Worm (Caenorhabditis elegans): ENCODE measurements around the gene F21C10.1.
A peak's percentile ranks its signal among the peaks of the same experiment; 100 is the strongest.

The F21C10.1 gene

ce11 chrV:9175218-9175837, 43.2 kb downstream of the F21C10.1 start, which contains the start of gene spas-1:
Gene spas-1, plus strand, starts transcription at chrV:9175789.
- TF ChIP-seq ceh-82 (tag; optimal IDR thresholded peaks at IDR 0.05) (no peak), F10B5.3 (tag; optimal IDR thresholded peaks at IDR 0.05) (no peak), mdl-1 (tag; optimal IDR thresholded peaks at IDR 0.05) (peak in 1 of 2 experiments; percentile 35), egl-43 (GFP tag; IDR thresholded peaks at IDR 0.05) (no peak), hmg-1.1 (GFP tag; IDR thresholded peaks at IDR 0.05) (peak; percentile 65), zip-2 (tag; optimal IDR thresholded peaks at IDR 0.05) (peak; percentile 54), lsy-2 (tag; optimal IDR thresholded peaks at IDR 0.05) (peak; percentile 69 to 93), nhr-6 (tag; optimal IDR thresholded peaks at IDR 0.05) (peak; percentile 83), hlh-11 (tag; optimal IDR thresholded peaks at IDR 0.05) (peak; percentile 80), aha-1 (tag) (peak; percentile 85), lin-13 (GFP tag; optimal IDR thresholded peaks at IDR 0.05) (peak; percentile 76), ctbp-1 (GFP tag; IDR thresholded peaks at IDR 0.05) (peak; percentile 76), mxl-3 (GFP tag; optimal IDR thresholded peaks at IDR 0.05) (peak; percentile 50), snpc-4 (tag; optimal IDR thresholded peaks at IDR 0.05) (no peak), fkh-10 (GFP tag; optimal IDR thresholded peaks at IDR 0.05) (peak; percentile 80), F49E8.2 (tag; optimal IDR thresholded peaks at IDR 0.05; ENCODE audit: borderline replicate concordance) (peak; percentile 42), nhr-28 (tag; optimal IDR thresholded peaks at IDR 0.05) (peak; percentile 74), lir-3 (tag; optimal IDR thresholded peaks at IDR 0.05) (no peak), arid-1 (GFP tag; conservative IDR thresholded peaks at IDR 0.05) (no peak), aly-2 (tag; optimal IDR thresholded peaks at IDR 0.05) (no peak), snpc-1.2 (GFP tag; IDR thresholded peaks at IDR 0.05) (no peak), lin-15B (tag; optimal IDR thresholded peaks at IDR 0.05) (no peak), nhr-25 (tag; optimal IDR thresholded peaks at IDR 0.05; ENCODE audit: borderline replicate concordance, insufficient read depth) (peak; percentile 52), pha-4 (GFP tag; IDR thresholded peaks at IDR 0.05) (no peak), pha-4 (tag; optimal IDR thresholded peaks at IDR 0.05) (peak; percentile 54), nhr-76 (tag; optimal IDR thresholded peaks at IDR 0.05) (peak; percentile 11), dpl-1 (GFP tag; optimal IDR thresholded peaks at IDR 0.05) (peak; percentile 97), rbr-2 (tag; optimal IDR thresholded peaks at IDR 0.05) (peak; percentile 86), mes-2 (tag; optimal IDR thresholded peaks at IDR 0.05; ENCODE audit: poor library complexity, severe bottlenecking) (peak; percentile 89), spr-1 (tag; optimal IDR thresholded peaks at IDR 0.05) (peak; percentile 51), ces-1 (GFP tag; optimal IDR thresholded peaks at IDR 0.05) (no peak), zfp-3 (GFP tag; conservative IDR thresholded peaks at IDR 0.05) (0 out of 2 replicates have a peak, but pooled peaks have one; percentile 19), tra-1 (GFP tag; IDR thresholded peaks at IDR 0.05) (no peak), hif-1 (tag; optimal IDR thresholded peaks at IDR 0.05) (peak in 1 of 2 experiments; percentile 51), T20F7.1 (GFP tag; optimal IDR thresholded peaks at IDR 0.05) (peak; percentile 87), F37D6.2 (tag; optimal IDR thresholded peaks at IDR 0.05) (peak; percentile 50), nhr-11 (tag; optimal IDR thresholded peaks at IDR 0.05) (peak; percentile 74), T26A8.4 (GFP tag; IDR thresholded peaks at IDR 0.05) (peak; percentile 88), daf-16 (GFP tag; optimal IDR thresholded peaks at IDR 0.05) (peak in 1 of 2 experiments; percentile 20), daf-16 (tag; optimal IDR thresholded peaks at IDR 0.05) (peak; percentile 27), unc-130 (GFP tag; optimal IDR thresholded peaks at IDR 0.05) (peak; percentile 45), dmd-6 (GFP tag; IDR thresholded peaks at IDR 0.05) (peak; percentile 57), ceh-20 (GFP tag; IDR thresholded peaks at IDR 0.05) (no peak), dve-1 (tag; optimal IDR thresholded peaks at IDR 0.05; ENCODE audit: insufficient read depth) (peak; percentile 94), unc-39 (tag; optimal IDR thresholded peaks at IDR 0.05) (no peak), duxl-1 (tag; optimal IDR thresholded peaks at IDR 0.05; ENCODE audit: poor library complexity) (peak; percentile 68), nhr-77 (tag; optimal IDR thresholded peaks at IDR 0.05) (peak; percentile 92), jun-1 (tag; optimal IDR thresholded peaks at IDR 0.05) (peak; percentile 44), fos-1 (tag; optimal IDR thresholded peaks at IDR 0.05) (peak; percentile 26), unc-62 (GFP tag; optimal IDR thresholded peaks at IDR 0.05 in 1 of 2) (peak in 1 of 2 experiments; percentile 96), unc-62 (tag; optimal IDR thresholded peaks at IDR 0.05) (no peak)
